In genomic region chr3L:14977536-14978495, dm6 we compare ENCODE assay signal across 1 fruit fly cellular context.
TF ChIP-seq lines count a peak whose summit lies in the region.

No protein-coding gene starts in this region.

TF ChIP-seq in whole organism, embryonic, 481 proteins besides CTCF, POLR2A, EP300 and RAD21 (continued from another document and continues in another):
- TF ChIP-seq pita (GFP tag; optimal IDR thresholded peaks at IDR 0.05; lab: Kevin White, UChicago) (no peak), fd3F (GFP tag; optimal IDR thresholded peaks at IDR 0.05; lab: Kevin White, UChicago) (no peak), pfk (GFP tag; optimal IDR thresholded peaks at IDR 0.05; lab: Kevin White, UChicago) (no peak), CG11093 (GFP tag; IDR thresholded peaks at IDR 0.05; lab: Robert Waterston, UW) (no peak), wdn (GFP tag; IDR thresholded peaks at IDR 0.05; lab: Robert Waterston, UW) (0 out of 2 replicates have a peak, but pooled peaks have one; percentile 15), HLH4C (GFP tag; IDR thresholded peaks at IDR 0.05; lab: Robert Waterston, UW; ENCODE audit: partially characterized antibody) (no peak), Trl (optimal IDR thresholded peaks at IDR 0.05; lab: Kevin White, UChicago) (peak; percentile 58 to 63), Trl (GFP tag; optimal IDR thresholded peaks at IDR 0.05; lab: Kevin White, UChicago) (no peak), CG15601 (tag; optimal IDR thresholded peaks at IDR 0.05; lab: Kevin White, UChicago) (no peak), CG12769 (tag; optimal IDR thresholded peaks at IDR 0.05; lab: Kevin White, UChicago) (peak; percentile 58), Hr39 (optimal IDR thresholded peaks at IDR 0.05; lab: Kevin White, UChicago) (no peak), YL-1 (GFP tag; optimal IDR thresholded peaks at IDR 0.05; lab: Kevin White, UChicago) (peak; percentile 35), CG6175 (GFP tag; IDR thresholded peaks at IDR 0.05; lab: Robert Waterston, UW) (no peak), CG13775 (GFP tag; optimal IDR thresholded peaks at IDR 0.05; lab: Kevin White, UChicago) (peak; percentile 77), PHDP (tag; optimal IDR thresholded peaks at IDR 0.05; lab: Kevin White, UChicago) (no peak), ewg (GFP tag; optimal IDR thresholded peaks at IDR 0.05; lab: Kevin White, UChicago) (peak; percentile 24), Rx (GFP tag; IDR thresholded peaks at IDR 0.05; lab: Robert Waterston, UW) (peak; percentile 47; the same call in 1 of the 2 replicates), Dek (tag; optimal IDR thresholded peaks at IDR 0.05; lab: Kevin White, UChicago) (no peak), repo (GFP tag; optimal IDR thresholded peaks at IDR 0.05; lab: Kevin White, UChicago) (no peak), prd (optimal IDR thresholded peaks at IDR 0.05; lab: Kevin White, UChicago) (no peak), prd (GFP tag; IDR thresholded peaks at IDR 0.05; lab: Robert Waterston, UW) (peak; percentile 66), Mes4 (GFP tag; optimal IDR thresholded peaks at IDR 0.05; lab: Kevin White, UChicago) (no peak), h (optimal IDR thresholded peaks at IDR 0.05; lab: Kevin White, UChicago) (no peak), C15 (GFP tag; IDR thresholded peaks at IDR 0.05; lab: Robert Waterston, UW) (no peak), tll (GFP tag; optimal IDR thresholded peaks at IDR 0.05; lab: Kevin White, UChicago) (peak in 1 of 2 experiments; percentile 93), fd102C (GFP tag; optimal IDR thresholded peaks at IDR 0.05; lab: Kevin White, UChicago) (no peak), Dref (GFP tag; IDR thresholded peaks at IDR 0.05; lab: Robert Waterston, UW) (no peak), CoRest (tag; optimal IDR thresholded peaks at IDR 0.05; lab: Kevin White, UChicago) (peak; percentile 71), sna (GFP tag; IDR thresholded peaks at IDR 0.05; lab: Robert Waterston, UW; ENCODE audit: partially characterized antibody) (peak; percentile 60; the same call in 1 of the 2 replicates), HHEX (GFP tag; optimal IDR thresholded peaks at IDR 0.05; lab: Kevin White, UChicago) (no peak), abd-A (tag; optimal IDR thresholded peaks at IDR 0.05; lab: Kevin White, UChicago) (peak; percentile 63), CG10366 (GFP tag; IDR thresholded peaks at IDR 0.05; lab: Robert Waterston, UW) (no peak; the same call in 1 of the 2 replicates), Max (GFP tag; optimal IDR thresholded peaks at IDR 0.05; lab: Kevin White, UChicago) (no peak), shn (GFP tag; optimal IDR thresholded peaks at IDR 0.05; lab: Kevin White, UChicago) (peak; percentile 48), CG18599 (GFP tag; optimal IDR thresholded peaks at IDR 0.05; lab: Kevin White, UChicago) (no peak), gem (tag; optimal IDR thresholded peaks at IDR 0.05; lab: Kevin White, UChicago) (peak; percentile 64), Six4 (GFP tag; optimal IDR thresholded peaks at IDR 0.05; lab: Kevin White, UChicago) (peak; percentile 24), MTF-1 (GFP tag; optimal IDR thresholded peaks at IDR 0.05; lab: Kevin White, UChicago; ENCODE audit: borderline replicate concordance) (peak; percentile 38), vnd (GFP tag; IDR thresholded peaks at IDR 0.05; lab: Robert Waterston, UW; ENCODE audit: partially characterized antibody) (no peak), CG12155 (GFP tag; optimal IDR thresholded peaks at IDR 0.05; lab: Kevin White, UChicago) (no peak), Optix (GFP tag; IDR thresholded peaks at IDR 0.05; lab: Robert Waterston, UW) (no peak), slbo (GFP tag; IDR thresholded peaks at IDR 0.05; lab: Robert Waterston, UW) (no peak), jing (GFP tag; optimal IDR thresholded peaks at IDR 0.05; lab: Kevin White, UChicago) (no peak), CG17912 (GFP tag; optimal IDR thresholded peaks at IDR 0.05; lab: Kevin White, UChicago) (peak; percentile 17), CG30431 (GFP tag; optimal IDR thresholded peaks at IDR 0.05; lab: Kevin White, UChicago) (peak; percentile 36), CG9609 (GFP tag; optimal IDR thresholded peaks at IDR 0.05; lab: Kevin White, UChicago) (no peak), Bteb2 (GFP tag; optimal IDR thresholded peaks at IDR 0.05; lab: Kevin White, UChicago) (no peak), CG9215 (GFP tag; IDR thresholded peaks at IDR 0.05; lab: Robert Waterston, UW) (no peak), Nf-YB (GFP tag; optimal IDR thresholded peaks at IDR 0.05; lab: Kevin White, UChicago) (peak; percentile 37), dysf (GFP tag; IDR thresholded peaks at IDR 0.05; lab: Robert Waterston, UW) (no peak), CkIIα-i1 (GFP tag; IDR thresholded peaks at IDR 0.05; lab: Robert Waterston, UW) (no peak), lilli (GFP tag; optimal IDR thresholded peaks at IDR 0.05; lab: Kevin White, UChicago) (no peak), fd96Cb (tag; optimal IDR thresholded peaks at IDR 0.05; lab: Kevin White, UChicago) (peak; percentile 42), CG17802 (tag; optimal IDR thresholded peaks at IDR 0.05; lab: Kevin White, UChicago) (no peak), knrl (GFP tag; IDR thresholded peaks at IDR 0.05; lab: Robert Waterston, UW; ENCODE audit: partially characterized antibody) (no peak), CG3163 (GFP tag; optimal IDR thresholded peaks at IDR 0.05; lab: Kevin White, UChicago) (no peak), CG10321 (GFP tag; IDR thresholded peaks at IDR 0.05; lab: Robert Waterston, UW) (no peak), her (GFP tag; optimal IDR thresholded peaks at IDR 0.05; lab: Kevin White, UChicago) (no peak), H2.0 (GFP tag; IDR thresholded peaks at IDR 0.05; lab: Robert Waterston, UW) (0 out of 2 replicates have a peak, but pooled peaks have one; percentile 11), cad (GFP tag; optimal IDR thresholded peaks at IDR 0.05; lab: Kevin White, UChicago) (peak; percentile 64), Hsf (GFP tag; optimal IDR thresholded peaks at IDR 0.05; lab: Kevin White, UChicago) (peak; percentile 43), fd64A (GFP tag; optimal IDR thresholded peaks at IDR 0.05; lab: Kevin White, UChicago) (peak; percentile 43), sqz (GFP tag; optimal IDR thresholded peaks at IDR 0.05; lab: Kevin White, UChicago) (peak; percentile 54), CG6813 (GFP tag; optimal IDR thresholded peaks at IDR 0.05; lab: Kevin White, UChicago) (peak; percentile 49), ab (GFP tag; optimal IDR thresholded peaks at IDR 0.05; lab: Kevin White, UChicago) (no peak), CG12744 (GFP tag; optimal IDR thresholded peaks at IDR 0.05; lab: Kevin White, UChicago) (no peak), Atf3 (GFP tag; optimal IDR thresholded peaks at IDR 0.05; lab: Kevin White, UChicago) (peak; percentile 18), ara (GFP tag; IDR thresholded peaks at IDR 0.05; lab: Robert Waterston, UW) (peak; percentile 28; the same call in 1 of the 2 replicates), CG7928 (GFP tag; optimal IDR thresholded peaks at IDR 0.05; lab: Kevin White, UChicago) (no peak), zf30C (GFP tag; optimal IDR thresholded peaks at IDR 0.05; lab: Kevin White, UChicago) (peak; percentile 92), Nf-YC (tag; optimal IDR thresholded peaks at IDR 0.05; lab: Kevin White, UChicago) (peak; percentile 46), Meics (GFP tag; optimal IDR thresholded peaks at IDR 0.05; lab: Kevin White, UChicago) (no peak), pnt (GFP tag; optimal IDR thresholded peaks at IDR 0.05; lab: Kevin White, UChicago) (peak; percentile 47), ac (GFP tag; optimal IDR thresholded peaks at IDR 0.05; lab: Kevin White, UChicago) (no peak), ro (GFP tag; IDR thresholded peaks at IDR 0.05; lab: Robert Waterston, UW) (no peak), CG13123 (GFP tag; optimal IDR thresholded peaks at IDR 0.05; lab: Kevin White, UChicago) (no peak), chinmo (GFP tag; IDR thresholded peaks at IDR 0.05; lab: Robert Waterston, UW; ENCODE audit: partially characterized antibody) (no peak; the same call in 2 of the 4 replicates), CG15696 (tag; optimal IDR thresholded peaks at IDR 0.05; lab: Kevin White, UChicago) (peak; percentile 75), CG11723 (GFP tag; optimal IDR thresholded peaks at IDR 0.05; lab: Kevin White, UChicago) (no peak), CG14860 (GFP tag; IDR thresholded peaks at IDR 0.05; lab: Robert Waterston, UW; ENCODE audit: partially characterized antibody) (no peak), CG7271 (tag; optimal IDR thresholded peaks at IDR 0.05; lab: Kevin White, UChicago) (no peak), CG3838 (GFP tag; optimal IDR thresholded peaks at IDR 0.05; lab: Kevin White, UChicago) (no peak), Rfx (GFP tag; IDR thresholded peaks at IDR 0.05; lab: Robert Waterston, UW) (peak; percentile 16; the same call in 1 of the 2 replicates), CHES-1-like (GFP tag; optimal IDR thresholded peaks at IDR 0.05; lab: Kevin White, UChicago) (peak; percentile 19), CG10654 (GFP tag; optimal IDR thresholded peaks at IDR 0.05; lab: Kevin White, UChicago) (peak; percentile 11), NfI (GFP tag; optimal IDR thresholded peaks at IDR 0.05; lab: Kevin White, UChicago) (peak; percentile 20), unpg (GFP tag; optimal IDR thresholded peaks at IDR 0.05; lab: Kevin White, UChicago) (no peak), unc-4 (GFP tag; IDR thresholded peaks at IDR 0.05; lab: Robert Waterston, UW; ENCODE audit: partially characterized antibody) (no peak), CG6254 (GFP tag; optimal IDR thresholded peaks at IDR 0.05; lab: Kevin White, UChicago) (no peak), CG15269 (tag; optimal IDR thresholded peaks at IDR 0.05; lab: Kevin White, UChicago) (peak; percentile 18), CG15479 (GFP tag; optimal IDR thresholded peaks at IDR 0.05; lab: Kevin White, UChicago) (peak; percentile 91), Sry-δ (GFP tag; optimal IDR thresholded peaks at IDR 0.05; lab: Kevin White, UChicago) (no peak), Tbp (GFP tag; optimal IDR thresholded peaks at IDR 0.05; lab: Kevin White, UChicago) (no peak), eve (GFP tag; optimal IDR thresholded peaks at IDR 0.05; lab: Kevin White, UChicago) (peak in 1 of 2 experiments; percentile 59), Hr3 (GFP tag; optimal IDR thresholded peaks at IDR 0.05; lab: Kevin White, UChicago) (peak; percentile 64), stc (GFP tag; IDR thresholded peaks at IDR 0.05; lab: Robert Waterston, UW) (no peak), sd (tag; optimal IDR thresholded peaks at IDR 0.05; lab: Kevin White, UChicago) (no peak), phol (tag; optimal IDR thresholded peaks at IDR 0.05; lab: Kevin White, UChicago) (peak; percentile 75), CG2712 (tag; optimal IDR thresholded peaks at IDR 0.05; lab: Kevin White, UChicago) (peak; percentile 62), sens (GFP tag; lab: Kevin White, UChicago) (peak; percentile 93), gt (GFP tag; IDR thresholded peaks at IDR 0.05; lab: Robert Waterston, UW) (no peak), crol (GFP tag; IDR thresholded peaks at IDR 0.05; lab: Robert Waterston, UW) (peak; percentile 89), Oaz (GFP tag; IDR thresholded peaks at IDR 0.05; lab: Robert Waterston, UW) (no peak), vvl (GFP tag; IDR thresholded peaks at IDR 0.05; lab: Robert Waterston, UW) (peak; percentile 58), CG3407 (GFP tag; optimal IDR thresholded peaks at IDR 0.05; lab: Kevin White, UChicago) (no peak), danr (GFP tag; IDR thresholded peaks at IDR 0.05; lab: Robert Waterston, UW) (no peak), CG7357 (GFP tag; IDR thresholded peaks at IDR 0.05; lab: Robert Waterston, UW) (no peak), CG33213 (GFP tag; optimal IDR thresholded peaks at IDR 0.05; lab: Kevin White, UChicago) (no peak), exex (tag; optimal IDR thresholded peaks at IDR 0.05; lab: Kevin White, UChicago) (peak; percentile 4), gce (GFP tag; IDR thresholded peaks at IDR 0.05; lab: Robert Waterston, UW) (0 out of 3 replicates have a peak, but pooled peaks have one; percentile 25), CG1603 (tag; optimal IDR thresholded peaks at IDR 0.05; lab: Kevin White, UChicago) (peak; percentile 8), CG6683 (GFP tag; optimal IDR thresholded peaks at IDR 0.05; lab: Kevin White, UChicago) (no peak), CG18011 (GFP tag; optimal IDR thresholded peaks at IDR 0.05; lab: Kevin White, UChicago) (no peak), chm (GFP tag; IDR thresholded peaks at IDR 0.05; lab: Robert Waterston, UW) (peak; percentile 79), Fer2 (tag; optimal IDR thresholded peaks at IDR 0.05; lab: Kevin White, UChicago) (no peak), Mad (GFP tag; optimal IDR thresholded peaks at IDR 0.05; lab: Kevin White, UChicago) (no peak), pho (GFP tag; optimal IDR thresholded peaks at IDR 0.05; lab: Kevin White, UChicago) (no peak), Hmr (GFP tag; optimal IDR thresholded peaks at IDR 0.05; lab: Kevin White, UChicago) (no peak), tgo (GFP tag; IDR thresholded peaks at IDR 0.05; lab: Robert Waterston, UW) (no peak), CG4282 (GFP tag; optimal IDR thresholded peaks at IDR 0.05; lab: Kevin White, UChicago) (no peak), B-H1 (GFP tag; IDR thresholded peaks at IDR 0.05; lab: Robert Waterston, UW) (no peak; the same call in 2 of the 3 replicates), CG13894 (tag; optimal IDR thresholded peaks at IDR 0.05; lab: Kevin White, UChicago) (no peak), CG17186 (GFP tag; optimal IDR thresholded peaks at IDR 0.05; lab: Kevin White, UChicago) (no peak), CG33557 (GFP tag; optimal IDR thresholded peaks at IDR 0.05; lab: Kevin White, UChicago) (peak; percentile 56), cato (GFP tag; optimal IDR thresholded peaks at IDR 0.05; lab: Kevin White, UChicago; ENCODE audit: borderline replicate concordance) (peak; percentile 13), HLH54F (GFP tag; optimal IDR thresholded peaks at IDR 0.05; lab: Kevin White, UChicago) (no peak), CG14965 (GFP tag; optimal IDR thresholded peaks at IDR 0.05; lab: Kevin White, UChicago; ENCODE audit: borderline replicate concordance) (no peak), Ada2b (GFP tag; IDR thresholded peaks at IDR 0.05; lab: Robert Waterston, UW) (0 out of 2 replicates have a peak, but pooled peaks have one; percentile 6), otp (GFP tag; IDR thresholded peaks at IDR 0.05; lab: Robert Waterston, UW) (peak; percentile 69; the same call in 1 of the 3 replicates), hkb (optimal IDR thresholded peaks at IDR 0.05; lab: Kevin White, UChicago) (no peak), hkb (GFP tag; IDR thresholded peaks at IDR 0.05; lab: Robert Waterston, UW) (peak; percentile 68), insv (GFP tag; optimal IDR thresholded peaks at IDR 0.05; lab: Kevin White, UChicago) (peak in 1 of 2 experiments; percentile 36), D (optimal IDR thresholded peaks at IDR 0.05; lab: Kevin White, UChicago) (no peak), D (GFP tag; optimal IDR thresholded peaks at IDR 0.05; lab: Kevin White, UChicago) (peak; percentile 55)
